Fruit fly (Drosophila melanogaster) whole organism, larva: ENCODE data around the gene Tsp97E.
A peak's percentile ranks its signal among the peaks of the same experiment; 100 is the strongest.

ENCODE experiments used
- noc ChIP-seq: fragments of 200-800 bp; sonication (Bioruptor generic); optimal IDR thresholded peaks from 3 replicates; lab custom pipeline; 2019; ENCODE audit warnings: missing biosample characterization, mild to moderate bottlenecking, missing genetic modification characterization, moderate library complexity

Tsp97E gene

dm6 chr3R:26964452-26965133 lies at the start of gene Tsp97E:
Tsp97E (minus strand) TSS chr3R:26964817.
- no peak for TF ChIP-seq noc (tag; lab: Kevin White, UChicago)

dm6 chr3R:27007022-27007421 lies 42.4 kb upstream of the Tsp97E start, which contains the start of gene CG6295:
CG6295 (minus strand) TSS chr3R:27007055.
- TF ChIP-seq noc (tag; lab: Kevin White, UChicago), result no peak

dm6 chr3R:27005338-27005737 lies 40.7 kb upstream of the Tsp97E start, which contains the start of gene CG6296:
CG6296 (minus strand) TSS chr3R:27005469.
- TF ChIP-seq noc (tag; lab: Kevin White, UChicago), result no peak

dm6 chr3R:27002787-27003186 lies 38.2 kb upstream of the Tsp97E start:
- peak; percentile 90 for TF ChIP-seq noc (tag; lab: Kevin White, UChicago)

- no peak for TF ChIP-seq noc (tag; lab: Kevin White, UChicago)
Observed at dm6 chr3R:26999452-26999851, 34.8 kb upstream of the Tsp97E start, which contains the start of gene CG31077. CG31077 (plus strand) TSS chr3R:26999752.

- no peak for TF ChIP-seq noc (tag; lab: Kevin White, UChicago)
Observed at dm6 chr3R:26996642-26997041, 32.0 kb upstream of the Tsp97E start, which contains the start of gene RYa-R. RYa-R (plus strand) TSS chr3R:26996980.

- no peak for TF ChIP-seq noc (tag; lab: Kevin White, UChicago)
Observed at dm6 chr3R:26994532-26994931, 29.9 kb upstream of the Tsp97E start, which contains the start of gene TwdlC. TwdlC (plus strand) TSS chr3R:26994832.

dm6 chr3R:26989802-26990509 lies 25.3 kb upstream of the Tsp97E start, which contains the start of gene CG31076:
CG31076 (minus strand) TSS chr3R:26989852.
- TF ChIP-seq noc (tag; lab: Kevin White, UChicago), result peak; percentile 76

- TF ChIP-seq noc (tag; lab: Kevin White, UChicago), result peak; percentile 85
Observed at dm6 chr3R:26988412-26988981, 23.9 kb upstream of the Tsp97E start, which contains the start of gene CG31075. CG31075 (minus strand) TSS chr3R:26988517.

dm6 chr3R:26987455-26987854 lies 22.8 kb upstream of the Tsp97E start:
- no peak for TF ChIP-seq noc (tag; lab: Kevin White, UChicago)

- peak; percentile 64 for TF ChIP-seq noc (tag; lab: Kevin White, UChicago)
Observed at dm6 chr3R:26984437-26984836, 19.8 kb upstream of the Tsp97E start.

dm6 chr3R:26982106-26982505 lies 17.5 kb upstream of the Tsp97E start:
- no peak for TF ChIP-seq noc (tag; lab: Kevin White, UChicago)

dm6 chr3R:26980282-26980691 lies 15.7 kb upstream of the Tsp97E start:
- TF ChIP-seq noc (tag; lab: Kevin White, UChicago), result peak; percentile 28

dm6 chr3R:26978241-26978640 lies 13.6 kb upstream of the Tsp97E start, which contains the start of the genes CG14253 and CG46313:
CG14253 (plus strand) TSS chr3R:26978541.
CG46313 (plus strand) TSS chr3R:26978541.
- no peak for TF ChIP-seq noc (tag; lab: Kevin White, UChicago)

- peak; percentile 77 for TF ChIP-seq noc (tag; lab: Kevin White, UChicago)
Observed at dm6 chr3R:26969743-26970142, 5.1 kb upstream of the Tsp97E start.
